Worm (Caenorhabditis elegans): ENCODE results near the gene F58G6.7.

DNA sequence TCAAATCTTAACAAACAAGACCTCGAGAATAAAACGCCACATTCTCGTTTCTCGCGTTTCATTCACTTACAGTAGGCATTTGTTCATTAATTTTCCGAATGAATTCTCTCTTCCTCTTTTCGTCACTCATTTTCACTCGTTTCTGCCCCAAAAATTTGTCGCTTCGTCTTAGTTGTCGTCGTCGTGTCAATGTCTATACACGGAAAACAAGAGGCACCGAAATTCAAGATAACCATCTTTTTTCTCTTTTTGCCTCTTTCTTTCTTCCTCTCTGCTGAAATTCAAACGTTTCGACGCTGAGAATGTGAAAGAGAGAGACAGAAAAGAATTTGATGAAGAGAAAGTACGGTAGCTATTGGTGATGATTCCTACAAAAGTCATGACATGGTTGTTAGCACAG lies 36.1 kb upstream of the F58G6.7 start:
- TF ChIP-seq ceh-28 (tag; optimal IDR thresholded peaks at IDR 0.05) = no peak
- TF ChIP-seq skn-1 (tag; optimal IDR thresholded peaks at IDR 0.05) = no peak
- TF ChIP-seq egl-27 (tag; optimal IDR thresholded peaks at IDR 0.05) = no peak

All from whole organism, L3 larva.